Fruit fly (Drosophila melanogaster): ENCODE measurements around the gene CG10469.

The CG10469 gene

DNA sequence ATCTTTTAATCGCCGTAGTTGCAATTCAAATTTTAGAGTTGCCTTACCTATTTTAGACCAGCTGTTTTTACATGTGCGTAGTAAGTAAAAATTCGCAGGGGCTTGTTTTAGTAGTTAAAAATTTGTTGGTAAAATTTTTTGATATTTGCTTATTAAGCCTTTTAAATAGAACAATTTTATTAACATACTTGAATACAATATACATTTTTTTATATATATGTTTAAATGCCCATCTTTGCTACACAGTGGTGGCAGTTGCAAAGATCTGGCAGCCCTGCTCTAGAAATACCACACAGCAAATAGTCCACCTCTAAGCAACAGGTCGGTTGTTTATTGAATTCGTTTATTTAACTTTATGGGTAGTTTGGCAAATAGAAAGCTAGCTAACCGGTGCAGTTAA is 1.6 kb upstream of the CG10469 start, which contains the start of the genes CG10467 and loj (continued):
- TF ChIP-seq Camta (GFP tag; optimal IDR thresholded peaks at IDR 0.05) (peak; percentile 81), zfh2 (GFP tag; optimal IDR thresholded peaks at IDR 0.05) (peak; percentile 87), knrl (GFP tag; IDR thresholded peaks at IDR 0.05; ENCODE audit: partially characterized antibody) (peak; percentile 86), CG11504 (tag; optimal IDR thresholded peaks at IDR 0.05) (peak; percentile 95), scrt (GFP tag; optimal IDR thresholded peaks at IDR 0.05) (peak; percentile 98), CG16813 (GFP tag; IDR thresholded peaks at IDR 0.05; ENCODE audit: partially characterized antibody) (peak; percentile 75), pb (GFP tag; optimal IDR thresholded peaks at IDR 0.05) (peak; percentile 2), CG4282 (GFP tag; optimal IDR thresholded peaks at IDR 0.05) (peak; percentile 43), CG14965 (GFP tag; optimal IDR thresholded peaks at IDR 0.05; ENCODE audit: borderline replicate concordance) (no peak), Hr3 (GFP tag; optimal IDR thresholded peaks at IDR 0.05) (peak; percentile 98), dmrt99B (tag; optimal IDR thresholded peaks at IDR 0.05) (peak; percentile 93), bigmax (GFP tag; optimal IDR thresholded peaks at IDR 0.05) (no peak), HmgZ (tag; optimal IDR thresholded peaks at IDR 0.05) (peak; percentile 94), CG4328 (GFP tag; optimal IDR thresholded peaks at IDR 0.05) (peak; percentile 91), disco-r (GFP tag; optimal IDR thresholded peaks at IDR 0.05) (peak; percentile 5), oc (tag; optimal IDR thresholded peaks at IDR 0.05) (peak; percentile 94), Xbp1 (GFP tag; optimal IDR thresholded peaks at IDR 0.05) (peak; percentile 98), CG3163 (GFP tag; optimal IDR thresholded peaks at IDR 0.05) (peak; percentile 56), ttk (GFP tag; IDR thresholded peaks at IDR 0.05) (peak; percentile 98), CG9727 (GFP tag; optimal IDR thresholded peaks at IDR 0.05) (peak; percentile 96), CG4820 (GFP tag; optimal IDR thresholded peaks at IDR 0.05) (peak; percentile 96), Sox102F (GFP tag; optimal IDR thresholded peaks at IDR 0.05) (peak; percentile 97), hkb (optimal IDR thresholded peaks at IDR 0.05) (no peak), hkb (GFP tag; IDR thresholded peaks at IDR 0.05) (peak; percentile 90), CG6254 (GFP tag; optimal IDR thresholded peaks at IDR 0.05) (peak; percentile 80), sisA (GFP tag; IDR thresholded peaks at IDR 0.05) (peak; percentile 99), Oaz (GFP tag; IDR thresholded peaks at IDR 0.05) (peak; percentile 91), Myb (GFP tag; optimal IDR thresholded peaks at IDR 0.05) (peak; percentile 64), Opbp (GFP tag; IDR thresholded peaks at IDR 0.05; ENCODE audit: partially characterized antibody) (peak; percentile 78), CHES-1-like (GFP tag; optimal IDR thresholded peaks at IDR 0.05) (peak; percentile 73), CG14710 (tag; optimal IDR thresholded peaks at IDR 0.05) (peak; percentile 97), Hey (tag; optimal IDR thresholded peaks at IDR 0.05) (peak; percentile 61), CG13287 (GFP tag; IDR thresholded peaks at IDR 0.05; ENCODE audit: partially characterized antibody) (peak; percentile 82), lov (optimal IDR thresholded peaks at IDR 0.05) (no peak), lov (GFP tag; IDR thresholded peaks at IDR 0.05) (peak; percentile 93; the same call in 2 of the 3 replicates), CG9215 (GFP tag; IDR thresholded peaks at IDR 0.05) (peak; percentile 96), CG34224 (GFP tag; IDR thresholded peaks at IDR 0.05; ENCODE audit: partially characterized antibody) (peak; percentile 53; the same call in 1 of the 3 replicates), corto (GFP tag; optimal IDR thresholded peaks at IDR 0.05) (no peak), CG16815 (GFP tag; optimal IDR thresholded peaks at IDR 0.05) (peak; percentile 98), sima (GFP tag; optimal IDR thresholded peaks at IDR 0.05) (no peak), chm (GFP tag; IDR thresholded peaks at IDR 0.05) (peak; percentile 93), Lim3 (GFP tag; IDR thresholded peaks at IDR 0.05) (peak; percentile 86; the same call in 1 of the 2 replicates), stc (GFP tag; IDR thresholded peaks at IDR 0.05) (peak; percentile 91), CG2875 (GFP tag; optimal IDR thresholded peaks at IDR 0.05) (peak; percentile 72), Ets97D (GFP tag; optimal IDR thresholded peaks at IDR 0.05) (peak; percentile 65), CG30020 (tag; optimal IDR thresholded peaks at IDR 0.05) (peak; percentile 87), nmo (GFP tag; optimal IDR thresholded peaks at IDR 0.05) (peak; percentile 98), tx (GFP tag; optimal IDR thresholded peaks at IDR 0.05) (peak; percentile 80), CG17829 (tag; optimal IDR thresholded peaks at IDR 0.05) (peak; percentile 96), Max (GFP tag; optimal IDR thresholded peaks at IDR 0.05) (peak; percentile 92), vfl (GFP tag; optimal IDR thresholded peaks at IDR 0.05) (peak; percentile 86)
